Worm (Caenorhabditis elegans) whole organism, late embryonic: ENCODE data around the gene atn-1.

Source experiments
- ceh-9 ChIP-seq: sonication (generic microtip); optimal IDR thresholded peaks from 2 replicates; lab custom pipeline; 2016; ENCODE audit warnings: mild to moderate bottlenecking, missing genetic modification characterization, inconsistent platforms, missing compliant biosample characterization
- dve-1 ChIP-seq: sonication (generic microtip); optimal IDR thresholded peaks from 2 replicates; lab custom pipeline; 2017; ENCODE audit warnings: antibody characterized with exemption, mild to moderate bottlenecking, missing genetic modification characterization, missing compliant biosample characterization
- lim-6 ChIP-seq: sonication (generic microtip); optimal IDR thresholded peaks from 2 replicates; lab custom pipeline; 2016; ENCODE audit warnings: missing genetic modification characterization, missing compliant biosample characterization
- nhr-232 ChIP-seq: sonication (generic microtip); optimal IDR thresholded peaks from 2 replicates; lab custom pipeline; 2016; ENCODE audit warnings: missing genetic modification characterization, missing compliant biosample characterization
- npax-4 ChIP-seq: sonication (generic microtip); optimal IDR thresholded peaks from 2 replicates; lab custom pipeline; 2016; ENCODE audit warnings: missing genetic modification characterization, missing compliant biosample characterization
- pag-3 ChIP-seq: sonication (generic microtip); optimal IDR thresholded peaks from 2 replicates; lab custom pipeline; 2016; ENCODE audit warnings: missing compliant biosample characterization, missing genetic modification characterization, borderline replicate concordance
- tbx-2 ChIP-seq: sonication (generic microtip); optimal IDR thresholded peaks from 2 replicates; lab custom pipeline; 2016; ENCODE audit warnings: missing genetic modification characterization, missing compliant biosample characterization
- unc-86 ChIP-seq: sonication (generic microtip); optimal IDR thresholded peaks from 2 replicates; lab custom pipeline; 2016; ENCODE audit warnings: missing genetic modification characterization, missing compliant biosample characterization

ce11 chrV:12513900-12514299 lies 35.7 kb downstream of the atn-1 start:
- TF ChIP-seq ceh-9 (tag; lab: Kevin White, UChicago): no peak
- TF ChIP-seq npax-4 (tag; lab: Kevin White, UChicago): no peak
- no peak for TF ChIP-seq tbx-2
- no peak for TF ChIP-seq nhr-232 (tag; lab: Kevin White, UChicago)
- TF ChIP-seq pag-3 (tag; lab: Kevin White, UChicago): no peak
- no peak for TF ChIP-seq lim-6
- TF ChIP-seq dve-1: no peak
- TF ChIP-seq unc-86 (tag; lab: Kevin White, UChicago): no peak
